Worm (Caenorhabditis elegans) whole organism, L4 larva: ENCODE measurements around the gene syg-1.
A peak's percentile ranks its signal among the peaks of the same experiment; 100 is the strongest.

ENCODE experiments used
- ceh-82 ChIP-seq: sonication (generic microtip); optimal IDR thresholded peaks from 2 replicates; lab custom pipeline; 2017; ENCODE audit warnings: missing biosample characterization, missing genetic modification characterization
- fkh-10 ChIP-seq: fragments of 150-350 bp; optimal IDR thresholded peaks from 2 replicates; lab custom pipeline; 2014; ENCODE audit warnings: missing biosample characterization, missing genetic modification reagents, missing genetic modification characterization
- nhr-76 ChIP-seq: fragments of 150-350 bp; optimal IDR thresholded peaks from 2 replicates; lab custom pipeline; 2014; ENCODE audit warnings: missing biosample characterization, missing genetic modification characterization
- unc-62 ChIP-seq, 3 experiments: fragments of 150-350 bp in 1 of 3; sonication (generic microtip); optimal IDR thresholded peaks in 2 of 3; peaks in 1 of 3; 1 replicate in 1 of 3; 2 replicates in 2 of 3; lab custom pipeline; 2014 to 2017; ENCODE audit warnings: missing biosample characterization in 3 of 3, missing genetic modification characterization in 3 of 3, missing genetic modification reagents in 3 of 3, missing genotype in 1 of 3
- zag-1 ChIP-seq: fragments of 150-350 bp; optimal IDR thresholded peaks from 2 replicates; lab custom pipeline; 2014; ENCODE audit warnings: missing biosample characterization, missing genetic modification characterization

DNA sequence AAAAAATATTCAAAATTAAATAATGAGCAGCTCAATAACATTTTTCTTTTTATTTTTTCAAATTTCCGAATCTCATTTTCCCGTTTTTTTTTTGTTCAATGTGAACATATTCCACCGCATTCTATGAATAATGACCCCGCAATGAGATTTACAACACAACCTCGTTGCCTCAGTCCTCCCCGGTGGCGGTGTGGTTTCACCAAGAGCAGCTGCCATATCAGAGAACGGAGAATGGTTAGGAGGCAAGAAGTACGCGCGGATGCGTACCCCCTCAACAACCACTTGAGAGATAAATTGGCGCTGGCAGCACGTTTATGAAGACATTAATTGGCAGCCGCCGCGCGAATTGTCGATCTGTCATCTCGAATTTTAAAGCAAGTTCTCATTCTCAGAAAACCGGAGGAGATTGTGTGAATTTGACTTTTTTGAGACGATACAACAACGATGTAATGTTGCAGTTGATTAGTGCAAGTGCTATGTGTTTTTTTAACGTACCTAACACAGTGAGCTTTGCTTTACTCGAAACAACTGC, 1.4 kb downstream of the syg-1 start:
- TF ChIP-seq ceh-82, result no peak
- TF ChIP-seq fkh-10 (GFP tag; lab: Kevin White, UChicago), result no peak
- peak in 1 of 2 experiments; percentile 50 for TF ChIP-seq unc-62 (GFP tag; optimal IDR thresholded peaks at IDR 0.05 in 1 of 2; lab: Kevin White, UChicago)
- no peak for TF ChIP-seq unc-62 (tag; optimal IDR thresholded peaks at IDR 0.05; lab: Kevin White, UChicago)
- TF ChIP-seq zag-1, result no peak
- no peak for TF ChIP-seq nhr-76 (tag; lab: Kevin White, UChicago)
